Worm (Caenorhabditis elegans): ENCODE data around the gene F02C12.1.

Gene F02C12.1

ce11 chrX:13396550-13397023, 5.3 kb upstream of the F02C12.1 start, which contains the start of gene F02C12.3:
TSS of gene F02C12.3 (plus strand) at chrX:13396973.
- TF ChIP-seq aly-1 (tag; optimal IDR thresholded peaks at IDR 0.05) (no peak), F13C5.2 (tag; optimal IDR thresholded peaks at IDR 0.05) (peak; percentile 6), ets-7 (tag; optimal IDR thresholded peaks at IDR 0.05) (no peak)

- TF ChIP-seq aly-1 (tag; optimal IDR thresholded peaks at IDR 0.05) (no peak), F13C5.2 (tag; optimal IDR thresholded peaks at IDR 0.05) (no peak), pes-1 (GFP tag; IDR thresholded peaks at IDR 0.05) (no peak)
These were observed 2.7 kb upstream of the F02C12.1 start, which contains the start of gene F02C12.2 for ce11 chrX:13399221-13399620. TSS of gene F02C12.2 (minus strand) at chrX:13399321.

DNA sequence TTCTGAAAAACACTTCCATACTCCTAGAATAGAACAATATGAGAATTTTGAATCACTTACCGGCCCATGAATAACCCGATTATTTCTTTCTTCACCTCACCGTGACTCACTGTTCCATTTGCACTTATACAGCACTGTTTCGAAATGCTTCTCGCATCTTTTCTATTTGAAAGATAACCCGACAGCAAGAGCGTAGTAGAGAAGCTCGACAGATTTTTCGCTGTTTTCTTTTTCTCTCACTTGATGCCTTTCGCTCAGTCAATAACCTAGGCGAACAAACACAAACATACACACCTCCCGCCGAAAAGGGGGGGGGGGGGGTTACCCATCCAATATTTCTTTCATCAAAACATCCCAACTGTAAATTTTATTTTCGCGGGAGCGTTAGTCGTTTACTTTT, 572 bp upstream of the F02C12.1 start:
- no peak for TF ChIP-seq ceh-36 (tag; optimal IDR thresholded peaks at IDR 0.05)
- no peak for TF ChIP-seq hmbx-1 (tag; optimal IDR thresholded peaks at IDR 0.05)
- no peak for TF ChIP-seq ama-1 (optimal IDR thresholded peaks at IDR 0.05)
- TF ChIP-seq flt-1 (GFP tag; IDR thresholded peaks at IDR 0.05), result no peak
- TF ChIP-seq pes-1 (GFP tag; IDR thresholded peaks at IDR 0.05), result no peak
- TF ChIP-seq hnd-1 (tag; optimal IDR thresholded peaks at IDR 0.05), result no peak
- TF ChIP-seq tbx-37 (GFP tag; conservative IDR thresholded peaks at IDR 0.05), result no peak
- no peak for TF ChIP-seq B0310.2 (tag; optimal IDR thresholded peaks at IDR 0.05)
- TF ChIP-seq aly-1 (tag; optimal IDR thresholded peaks at IDR 0.05), result no peak
- no peak for TF ChIP-seq hmg-4 (GFP tag; optimal IDR thresholded peaks at IDR 0.05)

DNA sequence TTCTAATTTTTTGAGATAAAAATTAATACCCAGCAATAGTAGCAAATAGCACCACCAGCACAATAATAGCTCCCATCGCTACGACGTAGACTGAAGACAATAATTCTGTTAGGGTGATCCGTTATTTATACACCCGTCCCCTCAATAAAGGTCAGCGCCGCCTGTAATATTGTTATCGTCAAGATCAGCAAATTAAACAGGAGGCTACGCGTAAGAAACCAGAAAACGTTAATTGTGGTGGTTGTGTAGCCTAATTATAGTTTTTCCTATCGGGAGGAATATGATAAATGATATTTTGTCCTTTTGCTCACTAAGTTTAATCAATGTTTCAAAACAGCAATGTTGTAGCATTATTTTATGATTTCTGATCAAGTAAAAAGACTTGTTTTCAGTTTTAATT, 7.7 kb downstream of the F02C12.1 start, which contains the start of the genes cyp-13B1 and C29F7.1:
Gene cyp-13B1, minus strand, starts transcription at position 101 of the 400 bp plus-strand sequence.
Gene C29F7.1, plus strand, starts transcription at position 394 of the 400 bp plus-strand sequence.
- TF ChIP-seq pes-1 (GFP tag; IDR thresholded peaks at IDR 0.05) (no peak), scrt-1 (GFP tag; IDR thresholded peaks at IDR 0.05) (no peak), tra-4 (tag; optimal IDR thresholded peaks at IDR 0.05) (no peak), hmg-4 (GFP tag; optimal IDR thresholded peaks at IDR 0.05) (no peak), hmbx-1 (tag; optimal IDR thresholded peaks at IDR 0.05) (no peak)

- no peak for TF ChIP-seq scrt-1 (GFP tag; IDR thresholded peaks at IDR 0.05)
- no peak for TF ChIP-seq tbx-11 (GFP tag; IDR thresholded peaks at IDR 0.05)
- no peak for TF ChIP-seq tbx-37 (GFP tag; conservative IDR thresholded peaks at IDR 0.05)
- no peak for TF ChIP-seq hnd-1 (tag; optimal IDR thresholded peaks at IDR 0.05)
- TF ChIP-seq F13C5.2 (tag; optimal IDR thresholded peaks at IDR 0.05), result no peak
- TF ChIP-seq tra-4 (tag; optimal IDR thresholded peaks at IDR 0.05), result no peak
- no peak for TF ChIP-seq ceh-13 (GFP tag; optimal IDR thresholded peaks at IDR 0.05)
- TF ChIP-seq aly-1 (tag; optimal IDR thresholded peaks at IDR 0.05), result no peak
- TF ChIP-seq ama-1 (optimal IDR thresholded peaks at IDR 0.05), result no peak
- TF ChIP-seq sea-1 (GFP tag; conservative IDR thresholded peaks at IDR 0.05), result no peak
- no peak for TF ChIP-seq hmbx-1 (tag; optimal IDR thresholded peaks at IDR 0.05)
- TF ChIP-seq pes-1 (GFP tag; IDR thresholded peaks at IDR 0.05), result no peak
- TF ChIP-seq hmg-4 (GFP tag; optimal IDR thresholded peaks at IDR 0.05), result no peak
- TF ChIP-seq ceh-36 (tag; optimal IDR thresholded peaks at IDR 0.05), result no peak
- no peak for TF ChIP-seq flt-1 (GFP tag; IDR thresholded peaks at IDR 0.05)
- no peak for TF ChIP-seq ets-7 (tag; optimal IDR thresholded peaks at IDR 0.05)
- TF ChIP-seq B0310.2 (tag; optimal IDR thresholded peaks at IDR 0.05), result no peak
These were observed 9.4 kb downstream of the F02C12.1 start for ce11 chrX:13411306-13411705.

DNA sequence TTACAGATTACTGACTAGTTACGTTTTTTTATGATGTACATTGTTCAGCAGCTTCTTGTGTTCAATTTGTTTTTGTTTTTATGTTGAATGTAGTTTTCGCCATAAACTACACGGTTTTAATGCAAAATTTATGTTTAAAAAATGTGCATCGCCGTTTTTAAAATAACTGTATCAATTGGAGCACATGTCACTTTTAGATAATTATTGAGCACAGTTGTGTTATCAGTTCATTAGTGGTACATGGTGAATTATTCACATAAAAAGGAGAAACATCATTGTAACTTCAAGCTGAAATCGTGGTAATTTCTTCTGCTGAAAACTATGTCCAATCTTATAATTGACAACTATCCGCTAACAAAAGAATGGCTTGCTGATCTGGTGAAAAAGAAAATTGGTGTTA, 10.4 kb downstream of the F02C12.1 start:
- TF ChIP-seq hmbx-1 (tag; optimal IDR thresholded peaks at IDR 0.05), result no peak
- no peak for TF ChIP-seq hnd-1 (tag; optimal IDR thresholded peaks at IDR 0.05)
- no peak for TF ChIP-seq tbx-37 (GFP tag; conservative IDR thresholded peaks at IDR 0.05)
- TF ChIP-seq tbx-11 (GFP tag; IDR thresholded peaks at IDR 0.05), result no peak
- TF ChIP-seq F13C5.2 (tag; optimal IDR thresholded peaks at IDR 0.05), result no peak
- TF ChIP-seq hmg-4 (GFP tag; optimal IDR thresholded peaks at IDR 0.05), result no peak

- TF ChIP-seq pes-1 (GFP tag; IDR thresholded peaks at IDR 0.05) (peak; percentile 85), ets-7 (tag; optimal IDR thresholded peaks at IDR 0.05) (no peak), scrt-1 (GFP tag; IDR thresholded peaks at IDR 0.05) (peak; percentile 81), tbx-37 (GFP tag; conservative IDR thresholded peaks at IDR 0.05) (peak; percentile 53; the same call in 1 of the 2 replicates), flt-1 (GFP tag; IDR thresholded peaks at IDR 0.05) (peak; percentile 76), sea-1 (GFP tag; conservative IDR thresholded peaks at IDR 0.05) (peak; percentile 73; the same call in 1 of the 2 replicates), ceh-13 (GFP tag; optimal IDR thresholded peaks at IDR 0.05) (peak; percentile 51), ceh-36 (tag; optimal IDR thresholded peaks at IDR 0.05) (peak; percentile 56), hmg-4 (GFP tag; optimal IDR thresholded peaks at IDR 0.05) (no peak), ama-1 (optimal IDR thresholded peaks at IDR 0.05) (no peak), aly-1 (tag; optimal IDR thresholded peaks at IDR 0.05) (no peak), hmbx-1 (tag; optimal IDR thresholded peaks at IDR 0.05) (peak; percentile 11), B0310.2 (tag; optimal IDR thresholded peaks at IDR 0.05) (peak; percentile 18), tbx-11 (GFP tag; IDR thresholded peaks at IDR 0.05) (peak; percentile 74; the same call in 1 of the 2 replicates), hnd-1 (tag; optimal IDR thresholded peaks at IDR 0.05) (peak; percentile 42), tra-4 (tag; optimal IDR thresholded peaks at IDR 0.05) (peak; percentile 55), F13C5.2 (tag; optimal IDR thresholded peaks at IDR 0.05) (peak; percentile 68)
These were observed 13.1 kb downstream of the F02C12.1 start for ce11 chrX:13414974-13415373.

ce11 chrX:13415722-13416121, 13.8 kb downstream of the F02C12.1 start, which contains the start of gene C29F7.2:
TSS of gene C29F7.2 (plus strand) at chrX:13416078.
- TF ChIP-seq tra-4 (tag; optimal IDR thresholded peaks at IDR 0.05) (no peak), B0310.2 (tag; optimal IDR thresholded peaks at IDR 0.05) (no peak), scrt-1 (GFP tag; IDR thresholded peaks at IDR 0.05) (no peak), F13C5.2 (tag; optimal IDR thresholded peaks at IDR 0.05) (no peak), aly-1 (tag; optimal IDR thresholded peaks at IDR 0.05) (no peak), ceh-36 (tag; optimal IDR thresholded peaks at IDR 0.05) (no peak), hmg-4 (GFP tag; optimal IDR thresholded peaks at IDR 0.05) (no peak)
